Worm (Caenorhabditis elegans) whole organism, L1 larva: ENCODE data around the gene K09G1.2.

Source experiments
- C04F5.9 ChIP-seq: sonication (generic microtip); optimal IDR thresholded peaks from 2 replicates; lab custom pipeline; 2016; ENCODE audit warnings: missing genetic modification characterization, missing compliant biosample characterization
- C16A3.4 ChIP-seq: fragments of 150-350 bp; optimal IDR thresholded peaks from 2 replicates; lab custom pipeline; 2014; ENCODE audit warnings: missing biosample characterization, missing genetic modification characterization
- C34B4.2 ChIP-seq: sonication (generic microtip); optimal IDR thresholded peaks from 2 replicates; lab custom pipeline; 2017; ENCODE audit warnings: mild to moderate bottlenecking, missing genetic modification characterization, missing compliant biosample characterization
- Y116A8C.19 ChIP-seq: sonication (generic microtip); optimal IDR thresholded peaks from 2 replicates; lab custom pipeline; 2016; ENCODE audit warnings: missing compliant biosample characterization, missing genetic modification characterization, borderline replicate concordance
- alr-1 ChIP-seq: fragments of 200-800 bp; sonication (Bioruptor generic); optimal IDR thresholded peaks from 2 replicates; lab custom pipeline; 2018; ENCODE audit warnings: borderline replicate concordance, mild to moderate bottlenecking, missing genetic modification characterization, missing compliant biosample characterization
- ama-1 ChIP-seq: fragments of 150-350 bp; optimal IDR thresholded peaks from 2 replicates; lab custom pipeline; 2014
- ceh-63 ChIP-seq: fragments of 200-800 bp; sonication (Bioruptor generic); optimal IDR thresholded peaks from 2 replicates; lab custom pipeline; 2018; ENCODE audit warnings: mild to moderate bottlenecking, missing genetic modification characterization, missing compliant biosample characterization
- ceh-82 ChIP-seq, 3 experiments: fragments of 150-350 bp in 1 of 3; sonication (generic microtip) in 2 of 3; optimal IDR thresholded peaks; 2 replicates each; lab custom pipeline; 2014 to 2017; ENCODE audit warnings: missing biosample characterization in 3 of 3, missing genetic modification characterization in 3 of 3
- ceh-88 ChIP-seq: fragments of 200-800 bp; sonication (Bioruptor generic); IDR thresholded peaks from 2 replicates; pipeline ENCODE4 v1.3.6; 2022; ENCODE audit warnings: missing genetic modification characterization, missing compliant biosample characterization
- ces-1 ChIP-seq: fragments of 150-350 bp; optimal IDR thresholded peaks from 2 replicates; lab custom pipeline; 2014; ENCODE audit warnings: missing biosample characterization, missing genetic modification reagents, missing genetic modification characterization
- dpl-1 ChIP-seq, 3 experiments: fragments of 150-350 bp in 2 of 3; sonication (generic microtip) in 1 of 3; optimal IDR thresholded peaks; 2 replicates each; lab custom pipeline; 2014 to 2017; ENCODE audit warnings: missing biosample characterization in 3 of 3, missing genetic modification characterization in 3 of 3, missing genetic modification reagents in 3 of 3
- efl-1 ChIP-seq, 4 experiments: fragments of 150-350 bp; optimal IDR thresholded peaks in 3 of 4; peaks in 1 of 4; 1 replicate in 1 of 4; 2 replicates in 3 of 4; lab custom pipeline; 2014; ENCODE audit warnings: missing biosample characterization in 2 of 4, missing genetic modification characterization in 2 of 4, missing genetic modification reagents in 2 of 4
- egl-27 ChIP-seq, 2 experiments: fragments of 150-350 bp in 1 of 2; sonication (generic microtip); optimal IDR thresholded peaks; 3 replicates each; lab custom pipeline; 2017 to 2018; ENCODE audit warnings: missing biosample characterization in 2 of 2, missing genetic modification characterization in 2 of 2, missing genetic modification reagents in 2 of 2
- elt-3 ChIP-seq, 6 experiments: fragments of 150-350 bp in 1 of 6; sonication (generic microtip); optimal IDR thresholded peaks; 2 replicates each; lab custom pipeline; 2017 to 2018; ENCODE audit warnings: missing biosample characterization in 6 of 6, missing genetic modification characterization in 6 of 6, inconsistent platforms in 1 of 6
- fkh-4 ChIP-seq: sonication (generic microtip); optimal IDR thresholded peaks from 2 replicates; lab custom pipeline; 2016; ENCODE audit warnings: missing compliant biosample characterization, missing genetic modification characterization, borderline replicate concordance
- fos-1 ChIP-seq: fragments of 150-350 bp; optimal IDR thresholded peaks from 2 replicates; lab custom pipeline; 2014; ENCODE audit warnings: missing biosample characterization, missing genetic modification characterization
- grh-1 ChIP-seq: fragments of 200-800 bp; sonication (Bioruptor generic); IDR thresholded peaks from 2 replicates; pipeline ENCODE4 v1.3.6; 2022; ENCODE audit warnings: missing genetic modification reagents, missing genetic modification characterization, missing compliant biosample characterization
- hpl-2 ChIP-seq: fragments of 150-350 bp; optimal IDR thresholded peaks from 2 replicates; lab custom pipeline; 2014; ENCODE audit warnings: missing biosample characterization, missing genetic modification reagents, missing genetic modification characterization
- isw-1 ChIP-seq: fragments of 200-800 bp; sonication (Bioruptor generic); IDR thresholded peaks from 2 replicates; pipeline ENCODE4 v1.3.6; 2022; ENCODE audit warnings: missing genetic modification characterization, missing compliant biosample characterization
- jun-1 ChIP-seq: fragments of 150-350 bp; optimal IDR thresholded peaks from 2 replicates; lab custom pipeline; 2014; ENCODE audit warnings: missing biosample characterization, missing genetic modification reagents, missing genetic modification characterization
- lin-13 ChIP-seq: fragments of 150-350 bp; optimal IDR thresholded peaks from 2 replicates; lab custom pipeline; 2014; ENCODE audit warnings: missing biosample characterization, missing genetic modification reagents, missing genetic modification characterization
- lin-14 ChIP-seq: fragments of 200-800 bp; sonication (Bioruptor generic); optimal IDR thresholded peaks from 2 replicates; lab custom pipeline; 2018; ENCODE audit warnings: mild to moderate bottlenecking, missing genetic modification characterization, moderate library complexity, missing compliant biosample characterization
- lin-15B ChIP-seq: fragments of 150-350 bp; sonication (generic microtip); optimal IDR thresholded peaks from 3 replicates; lab custom pipeline; 2014; ENCODE audit warnings: missing biosample characterization, missing genetic modification characterization
- lin-39 ChIP-seq: fragments of 150-350 bp; optimal IDR thresholded peaks from 2 replicates; lab custom pipeline; 2014; ENCODE audit warnings: missing biosample characterization, missing genetic modification reagents, missing genetic modification characterization
- mab-9 ChIP-seq: fragments of 200-800 bp; sonication (Bioruptor generic); IDR thresholded peaks from 2 replicates; pipeline ENCODE4 v1.3.6; 2022; ENCODE audit warnings: missing genetic modification reagents, missing genetic modification characterization, missing compliant biosample characterization
- nhr-19 ChIP-seq: fragments of 200-800 bp; sonication (Bioruptor generic); conservative IDR thresholded peaks from 2 replicates; pipeline ENCODE4 v1.3.6; 2022; ENCODE audit warnings: missing genetic modification characterization, missing compliant biosample characterization
- nhr-20 ChIP-seq: sonication (generic microtip); optimal IDR thresholded peaks from 2 replicates; lab custom pipeline; 2016; ENCODE audit warnings: mild to moderate bottlenecking, missing genetic modification characterization, missing compliant biosample characterization
- nhr-237 ChIP-seq: fragments of 150-350 bp; optimal IDR thresholded peaks from 2 replicates; lab custom pipeline; 2014; ENCODE audit warnings: missing biosample characterization, missing genetic modification characterization
- nhr-84 ChIP-seq: sonication (generic microtip); optimal IDR thresholded peaks from 2 replicates; lab custom pipeline; 2017; ENCODE audit warnings: missing biosample characterization, missing genetic modification characterization
- nhr-90 ChIP-seq: sonication (generic microtip); optimal IDR thresholded peaks from 2 replicates; lab custom pipeline; 2016; ENCODE audit warnings: mild to moderate bottlenecking, missing genetic modification characterization, missing compliant biosample characterization; ENCODE audit not compliant: poor library complexity
- pax-3 ChIP-seq: fragments of 200-800 bp; sonication (Bioruptor generic); optimal IDR thresholded peaks from 2 replicates; lab custom pipeline; 2018; ENCODE audit warnings: mild to moderate bottlenecking, missing genetic modification characterization, moderate library complexity, missing compliant biosample characterization
- rnt-1 ChIP-seq: sonication (generic microtip); optimal IDR thresholded peaks from 2 replicates; lab custom pipeline; 2016; ENCODE audit warnings: mild to moderate bottlenecking, missing genetic modification characterization, moderate library complexity, missing compliant biosample characterization
- skn-1 ChIP-seq: fragments of 150-350 bp; optimal IDR thresholded peaks from 2 replicates; lab custom pipeline; 2014; ENCODE audit warnings: missing biosample characterization, missing genetic modification characterization
- snu-23 ChIP-seq: sonication (generic microtip); optimal IDR thresholded peaks from 2 replicates; lab custom pipeline; 2016; ENCODE audit warnings: missing genetic modification characterization, missing compliant biosample characterization
- sox-4 ChIP-seq: sonication (generic microtip); optimal IDR thresholded peaks from 2 replicates; lab custom pipeline; 2016; ENCODE audit warnings: missing genetic modification characterization, missing compliant biosample characterization
- sup-37 ChIP-seq: fragments of 200-800 bp; sonication (Bioruptor generic); optimal IDR thresholded peaks from 2 replicates; lab custom pipeline; 2018; ENCODE audit warnings: mild to moderate bottlenecking, missing genetic modification characterization, missing compliant biosample characterization
- swsn-7 ChIP-seq: sonication (generic microtip); optimal IDR thresholded peaks from 2 replicates; lab custom pipeline; 2016; ENCODE audit warnings: missing genetic modification characterization, missing compliant biosample characterization
- unc-62 ChIP-seq: fragments of 150-350 bp; optimal IDR thresholded peaks from 2 replicates; lab custom pipeline; 2014; ENCODE audit warnings: missing biosample characterization, missing genetic modification reagents, missing genetic modification characterization
- unc-98 ChIP-seq: fragments of 200-800 bp; sonication (Bioruptor generic); IDR thresholded peaks from 2 replicates; pipeline ENCODE4 v1.3.6; 2022; ENCODE audit warnings: missing genetic modification characterization, missing compliant biosample characterization
- xbp-1 ChIP-seq: sonication (generic microtip); optimal IDR thresholded peaks from 2 replicates; lab custom pipeline; 2016; ENCODE audit warnings: missing genetic modification characterization, missing compliant biosample characterization
- zip-4 ChIP-seq: fragments of 200-800 bp; sonication (Bioruptor generic); optimal IDR thresholded peaks from 2 replicates; lab custom pipeline; 2018; ENCODE audit warnings: mild to moderate bottlenecking, missing genetic modification characterization, moderate library complexity, missing compliant biosample characterization
- ztf-4 ChIP-seq: fragments of 150-350 bp; optimal IDR thresholded peaks from 2 replicates; lab custom pipeline; 2014; ENCODE audit warnings: missing biosample characterization, missing genetic modification characterization

Gene K09G1.2

ce11 chrV:9582594-9583322, 7.7 kb upstream of the K09G1.2 start, which contains the start of gene rtfo-1 (continued):
- TF ChIP-seq nhr-90 (tag; lab: Kevin White, UChicago), result peak; percentile 69
- no peak for TF ChIP-seq isw-1 (GFP tag; lab: Robert Waterston, UW)
- TF ChIP-seq C16A3.4 (tag; lab: Kevin White, UChicago), result peak; percentile 25
- no peak for TF ChIP-seq C34B4.2 (tag; lab: Kevin White, UChicago)
- TF ChIP-seq skn-1, result peak; percentile 58
- TF ChIP-seq Y116A8C.19 (tag; lab: Kevin White, UChicago), result no peak
- TF ChIP-seq ztf-4 (tag; lab: Kevin White, UChicago), result peak; percentile 47
- TF ChIP-seq rnt-1 (tag; lab: Kevin White, UChicago), result peak; percentile 62
- TF ChIP-seq xbp-1 (tag; lab: Kevin White, UChicago), result peak; percentile 54
- TF ChIP-seq nhr-20, result peak; percentile 45
- no peak for TF ChIP-seq lin-39 (tag; lab: Kevin White, UChicago)
- TF ChIP-seq lin-13 (GFP tag; lab: Kevin White, UChicago), result peak; percentile 38
- no peak for TF ChIP-seq ceh-63 (GFP tag; lab: Kevin White, UChicago)
- TF ChIP-seq snu-23 (GFP tag; lab: Kevin White, UChicago), result peak; percentile 60
- no peak for TF ChIP-seq jun-1 (tag; lab: Kevin White, UChicago)
- no peak for TF ChIP-seq sup-37 (GFP tag; lab: Kevin White, UChicago)
- TF ChIP-seq mab-9 (GFP tag; lab: Robert Waterston, UW), result no peak
- TF ChIP-seq alr-1 (tag; lab: Kevin White, UChicago), result no peak
- no peak for TF ChIP-seq sox-4 (tag; lab: Kevin White, UChicago)
- no peak for TF ChIP-seq lin-15B (tag; lab: Kevin White, UChicago)
- no peak for TF ChIP-seq pax-3 (tag; lab: Kevin White, UChicago)
- peak; percentile 38 for TF ChIP-seq hpl-2 (GFP tag; lab: Kevin White, UChicago)
- no peak for TF ChIP-seq grh-1 (GFP tag; lab: Robert Waterston, UW)
- no peak for TF ChIP-seq elt-3 (tag; optimal IDR thresholded peaks at IDR 0.05; lab: Kevin White, UChicago)
- no peak for TF ChIP-seq C04F5.9 (tag; lab: Kevin White, UChicago)
- peak; percentile 37 to 51 for TF ChIP-seq efl-1 (optimal IDR thresholded peaks at IDR 0.05; lab: Kevin White, UChicago)
- peak; percentile 17 to 96 for TF ChIP-seq efl-1 (GFP tag; optimal IDR thresholded peaks at IDR 0.05 in 1 of 2; lab: Kevin White, UChicago)
- peak; percentile 30 to 50 (median 47) for TF ChIP-seq dpl-1 (GFP tag; optimal IDR thresholded peaks at IDR 0.05; lab: Kevin White, UChicago)
- no peak for TF ChIP-seq nhr-84 (tag; lab: Kevin White, UChicago)
- TF ChIP-seq lin-14, result peak; percentile 41
- TF ChIP-seq swsn-7 (tag; lab: Kevin White, UChicago), result peak; percentile 56
- TF ChIP-seq ceh-82 (tag; optimal IDR thresholded peaks at IDR 0.05; lab: Kevin White, UChicago), result peak; percentile 7 to 36 (median 35)
- TF ChIP-seq ces-1 (GFP tag; lab: Kevin White, UChicago), result no peak
- TF ChIP-seq unc-62 (GFP tag; lab: Kevin White, UChicago), result no peak
- peak; percentile 29 for TF ChIP-seq nhr-19 (GFP tag; lab: Robert Waterston, UW)
- TF ChIP-seq unc-98 (GFP tag; lab: Robert Waterston, UW), result no peak
- TF ChIP-seq fos-1 (tag; lab: Kevin White, UChicago), result no peak
- no peak for TF ChIP-seq nhr-237 (tag; lab: Kevin White, UChicago)
- TF ChIP-seq ama-1 (lab: Kevin White, UChicago), result no peak
- TF ChIP-seq egl-27 (tag; optimal IDR thresholded peaks at IDR 0.05; lab: Kevin White, UChicago), result no peak
- TF ChIP-seq zip-4 (GFP tag; lab: Kevin White, UChicago), result peak; percentile 16
- no peak for TF ChIP-seq ceh-88 (GFP tag; lab: Robert Waterston, UW)
- no peak for TF ChIP-seq fkh-4
